Fruit fly (Drosophila melanogaster) whole organism, wandering third instar larva: Measurements from ENCODE around the gene CG43245.

Source experiments
- Abd-B ChIP-seq: fragments of >200 bp; optimal IDR thresholded peaks from 2 replicates; lab custom pipeline; 2017; ENCODE audit warnings: missing biosample characterization, missing genetic modification characterization
- CG32264 ChIP-seq: fragments of 200-800 bp; sonication (Bioruptor generic); optimal IDR thresholded peaks from 2 replicates; lab custom pipeline; 2016; ENCODE audit warnings: missing biosample characterization, missing genetic modification characterization
- CG9705 ChIP-seq: fragments of 200-800 bp; sonication (Bioruptor generic); optimal IDR thresholded peaks from 2 replicates; lab custom pipeline; 2018; ENCODE audit warnings: missing biosample characterization, mild to moderate bottlenecking, missing genetic modification characterization
- CrebA ChIP-seq: fragments of 200-800 bp; sonication (Bioruptor generic); optimal IDR thresholded peaks from 2 replicates; lab custom pipeline; 2016; ENCODE audit warnings: missing biosample characterization, mild to moderate bottlenecking, missing genetic modification characterization, borderline replicate concordance
- Dfd ChIP-seq: fragments of >200 bp; optimal IDR thresholded peaks from 2 replicates; lab custom pipeline; 2017; ENCODE audit warnings: missing biosample characterization, missing genetic modification characterization
- Dif ChIP-seq: fragments of 200-275, 200-300 bp; sonication (Bioruptor generic); optimal IDR thresholded peaks from 2 replicates; lab custom pipeline; 2018; ENCODE audit warnings: missing biosample characterization, missing genetic modification characterization; ENCODE audit not compliant: partially characterized antibody
- GATAd ChIP-seq: sonication (Bioruptor generic); optimal IDR thresholded peaks from 2 replicates; lab custom pipeline; 2016; ENCODE audit warnings: missing biosample characterization, missing genetic modification characterization
- HLH106 ChIP-seq: fragments of 200-800 bp; optimal IDR thresholded peaks from 3 replicates; lab custom pipeline; 2019; ENCODE audit warnings: missing biosample characterization, mild to moderate bottlenecking, missing genetic modification characterization, moderate library complexity
- Hnf4 ChIP-seq: fragments of 200-800 bp; sonication (Bioruptor generic); optimal IDR thresholded peaks from 2 replicates; lab custom pipeline; 2016; ENCODE audit warnings: missing biosample characterization, mild to moderate bottlenecking, missing genetic modification characterization
- Hr78 ChIP-seq: fragments of >200 bp; optimal IDR thresholded peaks from 2 replicates; lab custom pipeline; 2017; ENCODE audit warnings: missing biosample characterization, missing genetic modification characterization
- Hr83 ChIP-seq: fragments of 200-300 bp; sonication (Bioruptor generic); optimal IDR thresholded peaks from 2 replicates; lab custom pipeline; 2016; ENCODE audit warnings: missing biosample characterization, mild to moderate bottlenecking, missing genetic modification characterization, moderate library complexity; ENCODE audit not compliant: poor library complexity, severe bottlenecking
- Jra ChIP-seq: sonication (Bioruptor generic); optimal IDR thresholded peaks from 2 replicates; lab custom pipeline; 2016; ENCODE audit warnings: missing biosample characterization, missing genetic modification characterization
- Mio ChIP-seq: sonication (Bioruptor generic); optimal IDR thresholded peaks from 2 replicates; lab custom pipeline; 2016; ENCODE audit warnings: missing biosample characterization, missing genetic modification characterization
- Myc ChIP-seq: fragments of >200 bp; optimal IDR thresholded peaks from 2 replicates; lab custom pipeline; 2017
- N ChIP-seq: fragments of >200 bp; optimal IDR thresholded peaks from 2 replicates; lab custom pipeline; 2018; ENCODE audit warnings: missing biosample characterization, missing external identifiers, missing genetic modification characterization
- OdsH ChIP-seq: fragments of 200-800 bp; sonication (Bioruptor generic); optimal IDR thresholded peaks from 2 replicates; lab custom pipeline; 2016; ENCODE audit warnings: missing biosample characterization, mild to moderate bottlenecking, missing genetic modification characterization
- Rel ChIP-seq, 2 experiments: fragments of 200-800 bp; sonication (Bioruptor generic) in 1 of 2; optimal IDR thresholded peaks; 2 replicates in 1 of 2; 3 replicates in 1 of 2; lab custom pipeline; 2016 to 2019; ENCODE audit warnings: mild to moderate bottlenecking in 2 of 2, missing biosample characterization in 2 of 2, missing genetic modification characterization in 2 of 2, moderate library complexity in 1 of 2
- Sp1 ChIP-seq: fragments of 200-800 bp; sonication (Bioruptor generic); optimal IDR thresholded peaks from 3 replicates; lab custom pipeline; 2019; ENCODE audit warnings: missing biosample characterization, mild to moderate bottlenecking, missing genetic modification characterization, moderate library complexity
- Vsx2 ChIP-seq: fragments of 200-300, 225-300 bp; sonication (Bioruptor generic); optimal IDR thresholded peaks from 2 replicates; lab custom pipeline; 2018; ENCODE audit warnings: missing biosample characterization, missing genetic modification characterization; ENCODE audit not compliant: partially characterized antibody
- br ChIP-seq: fragments of 200-800 bp; sonication (Bioruptor generic); optimal IDR thresholded peaks from 2 replicates; lab custom pipeline; 2016; ENCODE audit warnings: missing biosample characterization, missing genetic modification characterization
- brk ChIP-seq: fragments of 200-800 bp; sonication (Bioruptor generic); optimal IDR thresholded peaks from 2 replicates; lab custom pipeline; 2016; ENCODE audit warnings: missing biosample characterization, mild to moderate bottlenecking, missing genetic modification characterization
- dl ChIP-seq, 2 experiments: fragments of 175-275, 200-275 bp in 1 of 2; fragments of 200-275 bp in 1 of 2; sonication (Bioruptor generic); optimal IDR thresholded peaks; lab custom pipeline; 2018; ENCODE audit warnings: mild to moderate bottlenecking in 2 of 2, missing biosample characterization in 2 of 2, missing genetic modification characterization in 2 of 2, moderate library complexity in 2 of 2; ENCODE audit not compliant: partially characterized antibody in 2 of 2, insufficient read depth in 1 of 2
- dmrt93B ChIP-seq: fragments of 200-800 bp; sonication (Bioruptor generic); optimal IDR thresholded peaks from 2 replicates; lab custom pipeline; 2018; ENCODE audit warnings: missing biosample characterization, mild to moderate bottlenecking, missing genetic modification characterization
- dsf ChIP-seq: sonication (Bioruptor generic); optimal IDR thresholded peaks from 2 replicates; lab custom pipeline; 2016; ENCODE audit warnings: missing biosample characterization, missing genetic modification characterization, borderline replicate concordance
- ey ChIP-seq: fragments of 200-800 bp; sonication (Bioruptor generic); optimal IDR thresholded peaks from 2 replicates; lab custom pipeline; 2016; ENCODE audit warnings: missing biosample characterization, missing genetic modification characterization
- foxo ChIP-seq, 2 experiments: fragments of 200-800 bp; sonication (Bioruptor generic); optimal IDR thresholded peaks; 2 replicates in 1 of 2; 3 replicates in 1 of 2; lab custom pipeline; 2016 to 2017; ENCODE audit warnings: missing biosample characterization in 2 of 2, missing genetic modification characterization in 2 of 2
- fru ChIP-seq: fragments of 200-800 bp; sonication (Bioruptor generic); optimal IDR thresholded peaks from 3 replicates; lab custom pipeline; 2016; ENCODE audit warnings: missing biosample characterization, mild to moderate bottlenecking, missing genetic modification characterization
- h ChIP-seq: fragments of 200-800 bp; sonication (Bioruptor generic); optimal IDR thresholded peaks from 3 replicates; lab custom pipeline; 2016; ENCODE audit warnings: missing biosample characterization, mild to moderate bottlenecking, missing genetic modification characterization
- jim ChIP-seq: fragments of 175-275, 200-325 bp; sonication (Bioruptor generic); optimal IDR thresholded peaks from 2 replicates; lab custom pipeline; 2016; ENCODE audit warnings: missing biosample characterization, mild to moderate bottlenecking, missing genetic modification characterization
- lola ChIP-seq: fragments of >200 bp; optimal IDR thresholded peaks from 2 replicates; lab custom pipeline; 2017; ENCODE audit warnings: missing biosample characterization, missing genetic modification characterization
- pan ChIP-seq: fragments of >200 bp; optimal IDR thresholded peaks from 2 replicates; lab custom pipeline; 2017
- psq ChIP-seq: fragments of 200-800 bp; sonication (Bioruptor generic); optimal IDR thresholded peaks from 3 replicates; lab custom pipeline; 2017; ENCODE audit warnings: missing biosample characterization, mild to moderate bottlenecking, missing genetic modification characterization, moderate library complexity
- rgr ChIP-seq: fragments of 200-800 bp; sonication (Bioruptor generic); optimal IDR thresholded peaks from 3 replicates; lab custom pipeline; 2016; ENCODE audit warnings: missing biosample characterization, mild to moderate bottlenecking, missing genetic modification characterization
- sage ChIP-seq: fragments of 200-800 bp; sonication (Bioruptor generic); optimal IDR thresholded peaks from 2 replicates; lab custom pipeline; 2016; ENCODE audit warnings: missing biosample characterization, mild to moderate bottlenecking, missing genetic modification characterization
- sv ChIP-seq: fragments of 200-800 bp; sonication (Bioruptor generic); optimal IDR thresholded peaks from 3 replicates; lab custom pipeline; 2016; ENCODE audit warnings: missing biosample characterization, missing genetic modification characterization
- tai ChIP-seq: sonication (Bioruptor generic); optimal IDR thresholded peaks from 2 replicates; lab custom pipeline; 2016; ENCODE audit warnings: missing biosample characterization, missing genetic modification characterization
- usp ChIP-seq: fragments of >200 bp; optimal IDR thresholded peaks from 2 replicates; lab custom pipeline; 2017; ENCODE audit warnings: missing biosample characterization, missing genetic modification characterization
- woc ChIP-seq: sonication (Bioruptor generic); optimal IDR thresholded peaks from 2 replicates; lab custom pipeline; 2016; ENCODE audit warnings: missing biosample characterization, mild to moderate bottlenecking, missing genetic modification characterization

Gene CG43245

dm6 chr3L:10739666-10740417 lies 31.9 kb upstream of the CG43245 start:
- TF ChIP-seq HLH106 (tag; lab: Kevin White, UChicago) (peak; percentile 88), rgr (GFP tag; lab: Kevin White, UChicago) (peak; percentile 87), Dif (GFP tag; lab: Kevin White, UChicago) (peak; percentile 65), lola (GFP tag; lab: Kevin White, UChicago) (no peak), CG9705 (GFP tag; lab: Kevin White, UChicago) (peak; percentile 95), h (peak; percentile 96), Dfd (GFP tag; lab: Kevin White, UChicago) (peak; percentile 57), pan (lab: Kevin White, UChicago) (no peak), sage (peak; percentile 90), N (GFP tag; lab: Kevin White, UChicago) (peak; percentile 43), CrebA (GFP tag; lab: Kevin White, UChicago) (peak; percentile 69), dmrt93B (GFP tag; lab: Kevin White, UChicago) (peak; percentile 95), woc (peak; percentile 93), Hnf4 (GFP tag; lab: Kevin White, UChicago) (peak; percentile 89), ey (peak; percentile 95), dl (GFP tag; optimal IDR thresholded peaks at IDR 0.05; lab: Kevin White, UChicago; ENCODE audit: insufficient read depth in 1 of 2, partially characterized antibody in 2 of 2) (peak in 1 of 2 experiments; percentile 50), dsf (GFP tag; lab: Kevin White, UChicago) (peak; percentile 57), tai (GFP tag; lab: Kevin White, UChicago) (peak; percentile 93), Vsx2 (peak; percentile 54), fru (GFP tag; lab: Kevin White, UChicago) (peak; percentile 97), Hr83 (GFP tag; lab: Kevin White, UChicago) (peak; percentile 40), Hr78 (GFP tag; lab: Kevin White, UChicago) (no peak), Rel (GFP tag; optimal IDR thresholded peaks at IDR 0.05; lab: Kevin White, UChicago) (peak; percentile 57), Rel (tag; optimal IDR thresholded peaks at IDR 0.05; lab: Kevin White, UChicago) (peak; percentile 27), Sp1 (GFP tag; lab: Kevin White, UChicago) (peak; percentile 92), br (GFP tag; lab: Kevin White, UChicago) (peak; percentile 96), jim (GFP tag; lab: Kevin White, UChicago) (no peak), sv (GFP tag; lab: Kevin White, UChicago) (peak; percentile 90), GATAd (no peak), usp (GFP tag; lab: Kevin White, UChicago) (no peak), CG32264 (GFP tag; lab: Kevin White, UChicago) (peak; percentile 89), psq (GFP tag; lab: Kevin White, UChicago) (peak; percentile 84), foxo (GFP tag; optimal IDR thresholded peaks at IDR 0.05; lab: Kevin White, UChicago) (peak; percentile 83 to 95), Jra (peak; percentile 73), Myc (lab: Kevin White, UChicago) (no peak), brk (GFP tag; lab: Kevin White, UChicago) (no peak), Abd-B (GFP tag; lab: Kevin White, UChicago) (no peak), OdsH (GFP tag; lab: Kevin White, UChicago) (peak; percentile 95), Mio (peak; percentile 43)

dm6 chr3L:10740707-10741106 lies 31.0 kb upstream of the CG43245 start:
- TF ChIP-seq OdsH (GFP tag; lab: Kevin White, UChicago) = peak; percentile 10
- TF ChIP-seq Sp1 (GFP tag; lab: Kevin White, UChicago) = peak; percentile 58
- peak; percentile 18 for TF ChIP-seq brk (GFP tag; lab: Kevin White, UChicago)
- TF ChIP-seq CG32264 (GFP tag; lab: Kevin White, UChicago) = no peak
- TF ChIP-seq CG9705 (GFP tag; lab: Kevin White, UChicago) = no peak
- peak; percentile 59 for TF ChIP-seq HLH106 (tag; lab: Kevin White, UChicago)
- TF ChIP-seq h = peak; percentile 45
- TF ChIP-seq rgr (GFP tag; lab: Kevin White, UChicago) = peak; percentile 49
- no peak for TF ChIP-seq Hr83 (GFP tag; lab: Kevin White, UChicago)
- TF ChIP-seq woc = peak; percentile 34
- TF ChIP-seq dsf (GFP tag; lab: Kevin White, UChicago) = no peak
- no peak for TF ChIP-seq Rel (GFP tag; optimal IDR thresholded peaks at IDR 0.05; lab: Kevin White, UChicago)
- no peak for TF ChIP-seq Rel (tag; optimal IDR thresholded peaks at IDR 0.05; lab: Kevin White, UChicago)
- no peak for TF ChIP-seq GATAd
- peak in 1 of 2 experiments; percentile 45 for TF ChIP-seq foxo (GFP tag; optimal IDR thresholded peaks at IDR 0.05; lab: Kevin White, UChicago)
- TF ChIP-seq Myc (lab: Kevin White, UChicago) = no peak
- TF ChIP-seq sv (GFP tag; lab: Kevin White, UChicago) = no peak
- peak; percentile 25 for TF ChIP-seq dmrt93B (GFP tag; lab: Kevin White, UChicago)
- peak; percentile 16 for TF ChIP-seq psq (GFP tag; lab: Kevin White, UChicago)
